Worm (Caenorhabditis elegans): Measurements from ENCODE around the gene mstr-2.

mstr-2 gene

DNA sequence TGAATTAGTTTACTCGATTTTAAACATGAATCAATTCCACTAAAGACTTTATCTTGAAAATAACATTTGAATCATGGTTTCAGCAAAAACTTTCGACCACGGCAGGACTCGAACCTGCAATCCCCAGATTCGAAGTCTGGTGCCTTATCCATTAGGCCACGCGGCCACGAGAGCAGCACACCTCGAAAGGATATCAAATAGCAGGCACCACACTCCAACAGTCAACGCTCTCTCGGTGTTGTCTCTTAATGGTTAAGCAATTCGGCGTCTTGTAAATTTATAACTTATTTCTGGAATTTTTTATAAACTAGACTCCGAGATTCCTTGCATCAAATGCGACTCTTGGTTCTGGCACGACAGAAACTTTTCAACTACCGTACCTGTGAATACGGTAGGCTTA, 1.9 kb downstream of the mstr-2 start (continued):
- peak; percentile 84 for TF ChIP-seq pbrm-1 (GFP tag; IDR thresholded peaks at IDR 0.05)
- TF ChIP-seq ceh-58 (GFP tag; IDR thresholded peaks at IDR 0.05) = no peak
- peak; percentile 75 for TF ChIP-seq hmg-1.2 (GFP tag; IDR thresholded peaks at IDR 0.05)
- no peak for TF ChIP-seq nhr-179 (tag; optimal IDR thresholded peaks at IDR 0.05)
- peak; percentile 72 for TF ChIP-seq Y67H2A.10 (GFP tag; conservative IDR thresholded peaks at IDR 0.05)
- TF ChIP-seq F10E7.11 (tag; optimal IDR thresholded peaks at IDR 0.05) = peak; percentile 73
- peak; percentile 48 for TF ChIP-seq ztf-22 (GFP tag; optimal IDR thresholded peaks at IDR 0.05)
- TF ChIP-seq ekl-4 (GFP tag; IDR thresholded peaks at IDR 0.05) = peak; percentile 50; the same call in 1 of the 2 replicates
- TF ChIP-seq B0261.1 (tag; optimal IDR thresholded peaks at IDR 0.05) = peak; percentile 93
- peak; percentile 84 for TF ChIP-seq nfyb-1 (GFP tag; IDR thresholded peaks at IDR 0.05)
- peak; percentile 78 for TF ChIP-seq mes-4 (tag; optimal IDR thresholded peaks at IDR 0.05)
- no peak for TF ChIP-seq nfya-2 (GFP tag; IDR thresholded peaks at IDR 0.05)
- TF ChIP-seq ets-4 (GFP tag; optimal IDR thresholded peaks at IDR 0.05) = no peak
- peak in 1 of 3 experiments; percentile 68 for TF ChIP-seq lin-35 (GFP tag; optimal IDR thresholded peaks at IDR 0.05)
- TF ChIP-seq ZK185.1 (tag; optimal IDR thresholded peaks at IDR 0.05; ENCODE audit: poor library complexity, severe bottlenecking) = peak; percentile 90
- TF ChIP-seq sptf-2 (GFP tag; optimal IDR thresholded peaks at IDR 0.05) = no peak
- TF ChIP-seq unc-130 (GFP tag; optimal IDR thresholded peaks at IDR 0.05) = peak; percentile 73
- TF ChIP-seq hrde-1 (tag; optimal IDR thresholded peaks at IDR 0.05; ENCODE audit: borderline replicate concordance) = peak; percentile 64
- peak; percentile 97 for TF ChIP-seq tbp1 (GFP tag; optimal IDR thresholded peaks at IDR 0.05)
- peak; percentile 58 for TF ChIP-seq F33H1.4 (GFP tag; IDR thresholded peaks at IDR 0.05)
- 0 out of 2 replicates have a peak, but pooled peaks have one; percentile 36 for TF ChIP-seq C17E4.6 (GFP tag; IDR thresholded peaks at IDR 0.05)
- peak; percentile 58 for TF ChIP-seq somi-1 (GFP tag; optimal IDR thresholded peaks at IDR 0.05)
- TF ChIP-seq die-1 (tag; optimal IDR thresholded peaks at IDR 0.05) = peak; percentile 80
- TF ChIP-seq hlh-12 (tag; optimal IDR thresholded peaks at IDR 0.05) = no peak
- peak; percentile 54 for TF ChIP-seq athp-1 (tag; optimal IDR thresholded peaks at IDR 0.05)
- no peak for TF ChIP-seq ztf-3 (GFP tag; optimal IDR thresholded peaks at IDR 0.05)
- no peak for TF ChIP-seq F22D6.2 (tag; optimal IDR thresholded peaks at IDR 0.05)
- TF ChIP-seq nhr-80 (tag; optimal IDR thresholded peaks at IDR 0.05) = peak; percentile 14
- TF ChIP-seq lin-54 (GFP tag; optimal IDR thresholded peaks at IDR 0.05) = peak; percentile 53
- peak; percentile 73 for TF ChIP-seq ztf-18 (tag; optimal IDR thresholded peaks at IDR 0.05)
- no peak for TF ChIP-seq sdz-38 (tag; optimal IDR thresholded peaks at IDR 0.05)
- TF ChIP-seq bed-2 (GFP tag; IDR thresholded peaks at IDR 0.05) = no peak
- peak; percentile 53 for TF ChIP-seq T07F8.4 (tag; optimal IDR thresholded peaks at IDR 0.05)
- TF ChIP-seq lin-26 (GFP tag; IDR thresholded peaks at IDR 0.05) = peak; percentile 88
- TF ChIP-seq rec-8 (tag; optimal IDR thresholded peaks at IDR 0.05) = peak; percentile 60 to 83
- no peak for TF ChIP-seq lsy-27 (tag; optimal IDR thresholded peaks at IDR 0.05; ENCODE audit: borderline replicate concordance, insufficient read depth)
- TF ChIP-seq mcd-1 (GFP tag; IDR thresholded peaks at IDR 0.05) = peak; percentile 70

- no peak for TF ChIP-seq ceh-27 (GFP tag; optimal IDR thresholded peaks at IDR 0.05)
- TF ChIP-seq Y56A3A.18 (GFP tag; IDR thresholded peaks at IDR 0.05) = peak; percentile 59; the same call in 1 of the 2 replicates
- no peak for TF ChIP-seq F55B11.4 (tag; optimal IDR thresholded peaks at IDR 0.05; ENCODE audit: borderline replicate concordance, insufficient read depth)
- no peak for TF ChIP-seq let-526 (GFP tag; IDR thresholded peaks at IDR 0.05)
Measured at ce11 chrIII:4474908-4475307, 6.0 kb downstream of the mstr-2 start, which contains the start of gene ifet-1. ifet-1 (minus strand) TSS chrIII:4475150.
